Worm (Caenorhabditis elegans) whole organism, early embryonic: ENCODE results near the gene tsp-3.

Source experiments
- F13C5.2 ChIP-seq: sonication (generic microtip); optimal IDR thresholded peaks from 2 replicates; lab custom pipeline; 2017; ENCODE audit warnings: mild to moderate bottlenecking, missing genetic modification characterization, inconsistent platforms, missing compliant biosample characterization
- ama-1 ChIP-seq: fragments of 150-350 bp; optimal IDR thresholded peaks from 2 replicates; lab custom pipeline; 2014
- ceh-36 ChIP-seq: sonication (generic microtip); optimal IDR thresholded peaks from 2 replicates; lab custom pipeline; 2016; ENCODE audit warnings: missing genetic modification characterization, inconsistent platforms, missing compliant biosample characterization
- ets-7 ChIP-seq: sonication (generic microtip); optimal IDR thresholded peaks from 2 replicates; lab custom pipeline; 2016; ENCODE audit warnings: missing genotype, missing genetic modification characterization, missing compliant biosample characterization
- flt-1 ChIP-seq: fragments of 200-800 bp; sonication (Bioruptor generic); IDR thresholded peaks from 2 replicates; pipeline ENCODE4 v1.3.6; 2022; ENCODE audit warnings: missing genetic modification characterization, missing compliant biosample characterization
- hmbx-1 ChIP-seq: sonication (generic microtip); optimal IDR thresholded peaks from 2 replicates; lab custom pipeline; 2016; ENCODE audit warnings: mild to moderate bottlenecking, missing genetic modification characterization, missing compliant biosample characterization
- hmg-4 ChIP-seq: fragments of 200-800 bp; sonication (Bioruptor generic); optimal IDR thresholded peaks from 2 replicates; lab custom pipeline; 2018; ENCODE audit warnings: mild to moderate bottlenecking, missing genetic modification characterization, missing compliant biosample characterization
- pes-1 ChIP-seq: fragments of 200-800 bp; sonication (Bioruptor generic); IDR thresholded peaks from 2 replicates; pipeline ENCODE4 v1.3.6; 2022; ENCODE audit warnings: missing genetic modification reagents, missing genetic modification characterization, missing compliant biosample characterization
- scrt-1 ChIP-seq: fragments of 200-800 bp; sonication (Bioruptor generic); IDR thresholded peaks from 2 replicates; pipeline ENCODE4 v1.3.6; 2022; ENCODE audit warnings: missing genetic modification characterization, missing compliant biosample characterization
- sea-1 ChIP-seq: fragments of 200-800 bp; sonication (Bioruptor generic); conservative IDR thresholded peaks from 2 replicates; pipeline ENCODE4 v1.3.6; 2022; ENCODE audit warnings: missing genetic modification characterization, missing compliant biosample characterization
- tbx-11 ChIP-seq: fragments of 200-800 bp; sonication (Bioruptor generic); IDR thresholded peaks from 2 replicates; pipeline ENCODE4 v1.3.6; 2022; ENCODE audit warnings: missing genetic modification characterization, missing compliant biosample characterization
- tbx-37 ChIP-seq: fragments of 200-800 bp; sonication (Bioruptor generic); conservative IDR thresholded peaks from 2 replicates; pipeline ENCODE4 v1.3.6; 2022; ENCODE audit warnings: missing genetic modification reagents, missing genetic modification characterization, missing compliant biosample characterization
- tra-4 ChIP-seq: sonication (generic microtip); optimal IDR thresholded peaks from 2 replicates; lab custom pipeline; 2017; ENCODE audit warnings: missing genetic modification characterization, missing compliant biosample characterization

- no peak for TF ChIP-seq tbx-11
- no peak for TF ChIP-seq tra-4
- TF ChIP-seq hmbx-1 (tag; lab: Kevin White, UChicago), result no peak
- TF ChIP-seq ama-1 (lab: Kevin White, UChicago), result no peak
- TF ChIP-seq hmg-4 (GFP tag; lab: Kevin White, UChicago), result no peak
- TF ChIP-seq ets-7, result no peak
- no peak for TF ChIP-seq ceh-36 (tag; lab: Kevin White, UChicago)
- TF ChIP-seq tbx-37 (GFP tag; lab: Robert Waterston, UW), result no peak
- no peak for TF ChIP-seq pes-1 (GFP tag; lab: Robert Waterston, UW)
- no peak for TF ChIP-seq sea-1
- TF ChIP-seq flt-1 (GFP tag; lab: Robert Waterston, UW), result no peak
- TF ChIP-seq scrt-1, result no peak
- no peak for TF ChIP-seq F13C5.2 (tag; lab: Kevin White, UChicago)
Measured at ce11 chrIII:13222772-13223171, 10.3 kb downstream of the tsp-3 start, which contains the start of gene Y43F4A.1.
